ENCODE assay signal across 5 fruit fly cellular contexts in the genomic region with DNA sequence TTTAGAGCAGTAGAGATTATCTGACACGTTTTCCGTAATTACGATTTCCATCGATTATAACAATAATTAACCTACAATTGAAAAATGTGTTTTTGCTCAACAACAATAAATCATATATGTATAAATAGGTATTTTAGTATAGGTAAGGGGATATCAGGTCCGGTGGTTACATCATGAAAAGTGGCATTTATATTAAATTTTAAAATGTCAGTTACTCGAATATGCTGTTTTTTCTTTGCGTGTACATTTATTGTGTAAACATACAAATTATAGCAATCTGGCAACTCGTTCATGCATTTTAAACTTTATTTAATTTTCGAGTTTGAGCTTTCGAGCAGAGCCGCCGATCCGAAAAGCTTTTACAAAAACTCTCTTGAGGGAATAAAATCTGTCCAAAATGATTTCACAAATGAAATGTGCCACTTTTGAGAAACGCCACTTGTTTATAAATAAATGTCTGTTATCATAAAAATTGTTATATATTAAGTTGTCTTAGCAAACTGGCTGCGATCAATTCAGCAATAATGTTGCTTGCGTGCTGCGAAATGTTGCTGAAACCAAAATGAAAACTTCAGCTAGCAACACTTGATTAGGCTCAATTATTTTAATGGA.
A peak's percentile ranks its signal among the peaks of the same experiment; 100 is the strongest.
TF ChIP-seq lines count a peak whose summit lies in the region.

No protein-coding gene starts in this region.

- no peak for TF ChIP-seq CTCF in whole organism, embryonic (GFP tag; optimal IDR thresholded peaks at IDR 0.05; lab: Kevin White, UChicago)

TF ChIP-seq in whole organism, adult, 20 proteins besides CTCF, POLR2A, EP300 and RAD21:
- peak; percentile 88 for TF ChIP-seq kay (GFP tag; lab: Kevin White, UChicago; ENCODE audit: borderline replicate concordance)
- no peak for TF ChIP-seq CG7101 (tag; optimal IDR thresholded peaks at IDR 0.05; lab: Kevin White, UChicago)

TF ChIP-seq in whole organism, embryonic, 481 proteins besides CTCF, POLR2A, EP300 and RAD21 (continues in another document):
- TF ChIP-seq CG7987 (GFP tag; optimal IDR thresholded peaks at IDR 0.05; lab: Kevin White, UChicago) (no peak), scrt (GFP tag; optimal IDR thresholded peaks at IDR 0.05; lab: Kevin White, UChicago) (no peak), CG17568 (GFP tag; optimal IDR thresholded peaks at IDR 0.05; lab: Kevin White, UChicago) (peak; percentile 1), Meics (GFP tag; optimal IDR thresholded peaks at IDR 0.05; lab: Kevin White, UChicago) (peak; percentile 37), CG4854 (GFP tag; optimal IDR thresholded peaks at IDR 0.05; lab: Kevin White, UChicago) (no peak), kay (GFP tag; optimal IDR thresholded peaks at IDR 0.05; lab: Kevin White, UChicago) (no peak), GATAe (GFP tag; conservative IDR thresholded peaks at IDR 0.05; lab: Robert Waterston, UW) (no peak), CG8089 (GFP tag; optimal IDR thresholded peaks at IDR 0.05; lab: Kevin White, UChicago) (no peak), CG11695 (GFP tag; IDR thresholded peaks at IDR 0.05; lab: Robert Waterston, UW) (peak; percentile 19; the same call in 1 of the 3 replicates), sima (GFP tag; optimal IDR thresholded peaks at IDR 0.05; lab: Kevin White, UChicago) (no peak), CG7928 (GFP tag; optimal IDR thresholded peaks at IDR 0.05; lab: Kevin White, UChicago) (no peak), gfzf (GFP tag; optimal IDR thresholded peaks at IDR 0.05; lab: Kevin White, UChicago) (no peak), zf30C (GFP tag; optimal IDR thresholded peaks at IDR 0.05; lab: Kevin White, UChicago) (no peak), CG13775 (GFP tag; optimal IDR thresholded peaks at IDR 0.05; lab: Kevin White, UChicago) (no peak), CoRest (tag; optimal IDR thresholded peaks at IDR 0.05; lab: Kevin White, UChicago) (peak; percentile 20), pan (optimal IDR thresholded peaks at IDR 0.05; lab: Kevin White, UChicago) (no peak), pan (GFP tag; optimal IDR thresholded peaks at IDR 0.05 in 1 of 2, IDR thresholded peaks at IDR 0.05 in 1 of 2) (peak in 1 of 2 experiments; percentile 60), CG10462 (GFP tag; optimal IDR thresholded peaks at IDR 0.05; lab: Kevin White, UChicago) (no peak), PHDP (tag; optimal IDR thresholded peaks at IDR 0.05; lab: Kevin White, UChicago) (peak; percentile 41), Chrac-16 (GFP tag; optimal IDR thresholded peaks at IDR 0.05; lab: Kevin White, UChicago) (no peak)

TF ChIP-seq in whole organism, prepupa, 60 proteins besides CTCF, POLR2A, EP300 and RAD21 (continues in another document):
- TF ChIP-seq dac (GFP tag; optimal IDR thresholded peaks at IDR 0.05; lab: Kevin White, UChicago) (no peak), dsx (GFP tag; optimal IDR thresholded peaks at IDR 0.05; lab: Kevin White, UChicago; ENCODE audit: poor library complexity, severe bottlenecking) (no peak), svp (GFP tag; lab: Kevin White, UChicago) (peak; percentile 26), fkh (GFP tag; optimal IDR thresholded peaks at IDR 0.05; lab: Kevin White, UChicago) (no peak), acj6 (GFP tag; optimal IDR thresholded peaks at IDR 0.05; lab: Kevin White, UChicago) (peak; percentile 5), CG1621 (tag; optimal IDR thresholded peaks at IDR 0.05; lab: Kevin White, UChicago) (no peak), lz (GFP tag; optimal IDR thresholded peaks at IDR 0.05; lab: Kevin White, UChicago) (peak; percentile 49), CG31627 (GFP tag; optimal IDR thresholded peaks at IDR 0.05; lab: Kevin White, UChicago) (peak; percentile 30), Sox102F (GFP tag; optimal IDR thresholded peaks at IDR 0.05; lab: Kevin White, UChicago) (peak; percentile 18), OdsH (GFP tag; optimal IDR thresholded peaks at IDR 0.05; lab: Kevin White, UChicago) (peak; percentile 50), Hr4 (GFP tag; optimal IDR thresholded peaks at IDR 0.05; lab: Kevin White, UChicago) (peak; percentile 65), CG34406 (GFP tag; optimal IDR thresholded peaks at IDR 0.05; lab: Kevin White, UChicago) (peak; percentile 54), CG11294 (GFP tag; IDR thresholded peaks at IDR 0.05; lab: Robert Waterston, UW) (no peak), ss (GFP tag; optimal IDR thresholded peaks at IDR 0.05; lab: Kevin White, UChicago) (no peak), Met (GFP tag; optimal IDR thresholded peaks at IDR 0.05; lab: Kevin White, UChicago) (peak; percentile 28), CG11762 (GFP tag; optimal IDR thresholded peaks at IDR 0.05; lab: Kevin White, UChicago; ENCODE audit: insufficient read depth) (no peak), salr (GFP tag; optimal IDR thresholded peaks at IDR 0.05; lab: Kevin White, UChicago) (no peak), Gug (GFP tag; IDR thresholded peaks at IDR 0.05; lab: Robert Waterston, UW) (no peak), Sox14 (GFP tag; optimal IDR thresholded peaks at IDR 0.05; lab: Kevin White, UChicago) (peak; percentile 3), Ets21C (GFP tag; optimal IDR thresholded peaks at IDR 0.05; lab: Kevin White, UChicago) (no peak), topi (GFP tag; optimal IDR thresholded peaks at IDR 0.05; lab: Kevin White, UChicago) (peak; percentile 51)

TF ChIP-seq in whole organism, pupa, 21 proteins besides CTCF, POLR2A, EP300 and RAD21:
- TF ChIP-seq CG15710 (tag; optimal IDR thresholded peaks at IDR 0.05; lab: Kevin White, UChicago) = peak; percentile 29
- no peak for TF ChIP-seq CG14655 (GFP tag; optimal IDR thresholded peaks at IDR 0.05; lab: Kevin White, UChicago)
- 0 out of 2 replicates have a peak, but pooled peaks have one; percentile 13 for TF ChIP-seq rn (GFP tag; IDR thresholded peaks at IDR 0.05; lab: Robert Waterston, UW)
- TF ChIP-seq EcR (GFP tag; optimal IDR thresholded peaks at IDR 0.05; lab: Kevin White, UChicago) = no peak
- TF ChIP-seq Snoo (tag; optimal IDR thresholded peaks at IDR 0.05; lab: Kevin White, UChicago) = peak; percentile 22
- TF ChIP-seq CG12605 (GFP tag; IDR thresholded peaks at IDR 0.05; lab: Robert Waterston, UW) = no peak
- peak; percentile 60 for TF ChIP-seq CG32121 (GFP tag; IDR thresholded peaks at IDR 0.05; lab: Robert Waterston, UW)
- TF ChIP-seq CG8159 (tag; optimal IDR thresholded peaks at IDR 0.05; lab: Kevin White, UChicago) = peak; percentile 42
- TF ChIP-seq fd96Ca (GFP tag; IDR thresholded peaks at IDR 0.05; lab: Robert Waterston, UW) = no peak
- no peak for TF ChIP-seq CG13204 (GFP tag; optimal IDR thresholded peaks at IDR 0.05; lab: Kevin White, UChicago)
- no peak for TF ChIP-seq CG34367 (tag; optimal IDR thresholded peaks at IDR 0.05; lab: Kevin White, UChicago)
- peak; percentile 13 for TF ChIP-seq CG17806 (tag; optimal IDR thresholded peaks at IDR 0.05; lab: Kevin White, UChicago)
- TF ChIP-seq Pif1B (GFP tag; optimal IDR thresholded peaks at IDR 0.05; lab: Kevin White, UChicago) = no peak
- TF ChIP-seq gl (tag; optimal IDR thresholded peaks at IDR 0.05; lab: Kevin White, UChicago) = no peak
- TF ChIP-seq CG10348 (GFP tag; IDR thresholded peaks at IDR 0.05; lab: Robert Waterston, UW) = no peak
- TF ChIP-seq Pif1A (GFP tag; optimal IDR thresholded peaks at IDR 0.05; lab: Kevin White, UChicago) = peak; percentile 26
- peak; percentile 62; the same call in 2 of the 3 replicates for TF ChIP-seq CG4496 (GFP tag; IDR thresholded peaks at IDR 0.05; lab: Robert Waterston, UW)
- no peak for TF ChIP-seq CG8301 (tag; optimal IDR thresholded peaks at IDR 0.05; lab: Kevin White, UChicago)
- TF ChIP-seq Ets98B (GFP tag; IDR thresholded peaks at IDR 0.05; lab: Robert Waterston, UW) = peak; percentile 40; the same call in 1 of the 2 replicates
- no peak for TF ChIP-seq D1 (tag; optimal IDR thresholded peaks at IDR 0.05; lab: Kevin White, UChicago)
- no peak for TF ChIP-seq CG9948 (tag; optimal IDR thresholded peaks at IDR 0.05; lab: Kevin White, UChicago)

TF ChIP-seq in whole organism, wandering third instar larva, 38 proteins besides CTCF, POLR2A, EP300 and RAD21:
- TF ChIP-seq HLH106 (tag; optimal IDR thresholded peaks at IDR 0.05; lab: Kevin White, UChicago) = peak; percentile 25
- TF ChIP-seq foxo (GFP tag; optimal IDR thresholded peaks at IDR 0.05; lab: Kevin White, UChicago) = peak in 1 of 2 experiments; percentile 19
- no peak for TF ChIP-seq Hnf4 (GFP tag; optimal IDR thresholded peaks at IDR 0.05; lab: Kevin White, UChicago)
- TF ChIP-seq Jra (GFP tag; optimal IDR thresholded peaks at IDR 0.05; lab: Kevin White, UChicago) = no peak
- TF ChIP-seq dl (GFP tag; optimal IDR thresholded peaks at IDR 0.05; lab: Kevin White, UChicago; ENCODE audit: insufficient read depth in 1 of 2, partially characterized antibody in 2 of 2) = no peak
